Worm (Caenorhabditis elegans): ENCODE results near the gene ZK896.1.
"Not testable (repeated sequence)": the region's sequence is repeated elsewhere in the genome, so short reads cannot be mapped to it uniquely, and the experiment has no call there.

The ZK896.1 gene

DNA sequence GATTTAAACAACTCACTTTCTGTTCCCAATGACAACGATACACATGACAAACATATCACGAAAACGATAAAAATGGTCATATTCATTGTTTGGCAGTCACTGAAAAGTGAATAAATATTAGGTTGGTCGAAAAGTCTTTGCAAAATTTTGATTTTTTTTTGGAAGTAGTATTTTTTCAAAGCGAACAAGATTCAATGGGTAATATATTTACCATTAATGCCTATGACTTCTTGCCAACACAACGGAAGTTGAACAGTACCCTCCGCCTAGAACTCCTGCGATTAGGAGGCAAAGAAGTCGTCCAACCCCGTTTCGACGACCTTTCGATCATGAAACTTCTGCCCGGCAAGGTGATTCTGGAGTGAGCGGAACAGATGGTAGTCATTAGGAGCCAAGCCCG is at the start of gene ZK896.1:
TSS of gene ZK896.1 (minus strand) at position 101 of the 400 bp plus-strand sequence.
- TF ChIP-seq ceh-14 (tag; optimal IDR thresholded peaks at IDR 0.05); C38D4.7 (GFP tag; optimal IDR thresholded peaks at IDR 0.05); nhr-232 (tag; optimal IDR thresholded peaks at IDR 0.05): not testable (repeated sequence)

DNA sequence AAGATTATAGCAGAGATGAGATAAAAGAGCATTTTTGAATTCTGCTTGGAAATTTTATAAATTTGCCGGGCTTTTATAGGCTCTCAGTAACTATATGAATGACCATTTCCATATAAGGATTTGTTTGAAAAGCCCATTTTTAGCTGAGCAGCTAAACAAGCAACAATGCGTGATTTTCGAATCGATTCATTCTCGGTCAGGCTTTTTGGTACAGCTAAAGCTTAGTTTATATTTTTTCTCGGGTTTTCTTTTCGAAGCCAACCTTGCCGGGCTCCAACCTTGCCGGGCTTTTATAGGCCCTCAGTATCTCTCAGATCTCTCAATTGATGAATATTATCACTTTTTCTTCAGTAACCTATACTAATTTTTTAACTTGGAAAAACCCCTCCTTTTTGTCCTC is 49.2 kb upstream of the ZK896.1 start, which contains the start of gene srlf-4:
TSS of gene srlf-4 (minus strand) at position 101 of the 400 bp plus-strand sequence.
- TF ChIP-seq npax-4 (tag; optimal IDR thresholded peaks at IDR 0.05) = no peak
- no peak for TF ChIP-seq F13H6.1 (tag; optimal IDR thresholded peaks at IDR 0.05)
- TF ChIP-seq pax-1 (tag; optimal IDR thresholded peaks at IDR 0.05) = no peak
- TF ChIP-seq Y22D7AL.16 (tag; optimal IDR thresholded peaks at IDR 0.05) = no peak
- no peak for TF ChIP-seq dve-1 (tag; optimal IDR thresholded peaks at IDR 0.05)
- no peak for TF ChIP-seq ztf-16 (tag; optimal IDR thresholded peaks at IDR 0.05)
- TF ChIP-seq lim-6 (tag; optimal IDR thresholded peaks at IDR 0.05) = no peak
- TF ChIP-seq pha-4 (tag; optimal IDR thresholded peaks at IDR 0.05) = no peak
- TF ChIP-seq nhr-11 (tag; optimal IDR thresholded peaks at IDR 0.05) = no peak
- no peak for TF ChIP-seq unc-42 (tag; optimal IDR thresholded peaks at IDR 0.05)

ce11 chrIV:12921027-12921426 is 45.9 kb upstream of the ZK896.1 start, which contains the start of gene C32H11.4:
C32H11.4 (plus strand) TSS chrIV:12921264.
- TF ChIP-seq hlh-13 (GFP tag; optimal IDR thresholded peaks at IDR 0.05) = no peak
- no peak for TF ChIP-seq pat-9 (tag; optimal IDR thresholded peaks at IDR 0.05)
- no peak for TF ChIP-seq eyg-1 (tag; optimal IDR thresholded peaks at IDR 0.05)
- no peak for TF ChIP-seq unc-55 (GFP tag; optimal IDR thresholded peaks at IDR 0.05)
- no peak for TF ChIP-seq T23F11.4 (GFP tag; optimal IDR thresholded peaks at IDR 0.05)
- TF ChIP-seq ttx-3 (tag; optimal IDR thresholded peaks at IDR 0.05) = no peak
- no peak for TF ChIP-seq pax-1 (tag; optimal IDR thresholded peaks at IDR 0.05)
- TF ChIP-seq syd-9 (tag; optimal IDR thresholded peaks at IDR 0.05) = no peak
- no peak for TF ChIP-seq dmd-4 (tag; optimal IDR thresholded peaks at IDR 0.05; ENCODE audit: borderline replicate concordance)
- no peak for TF ChIP-seq npax-4 (tag; optimal IDR thresholded peaks at IDR 0.05)
- TF ChIP-seq nfya-1 (tag; optimal IDR thresholded peaks at IDR 0.05) = no peak
- no peak for TF ChIP-seq zip-5 (tag; optimal IDR thresholded peaks at IDR 0.05)
- no peak for TF ChIP-seq ceh-2 (tag; optimal IDR thresholded peaks at IDR 0.05)
- TF ChIP-seq ref-2 (tag; optimal IDR thresholded peaks at IDR 0.05) = no peak
- no peak for TF ChIP-seq hlh-15 (tag; optimal IDR thresholded peaks at IDR 0.05)

ce11 chrIV:12920553-12920952 is 45.4 kb upstream of the ZK896.1 start:
- TF ChIP-seq eyg-1 (tag; optimal IDR thresholded peaks at IDR 0.05) = no peak
- TF ChIP-seq unc-3 (GFP tag; conservative IDR thresholded peaks at IDR 0.05) = no peak
- TF ChIP-seq unc-3 (tag; optimal IDR thresholded peaks at IDR 0.05) = no peak
- no peak for TF ChIP-seq dve-1 (tag; optimal IDR thresholded peaks at IDR 0.05)
- TF ChIP-seq ref-2 (tag; optimal IDR thresholded peaks at IDR 0.05) = no peak
- no peak for TF ChIP-seq hlh-6 (tag; optimal IDR thresholded peaks at IDR 0.05)
- TF ChIP-seq lin-11 (tag; optimal IDR thresholded peaks at IDR 0.05) = no peak
- TF ChIP-seq ceh-18 (tag; optimal IDR thresholded peaks at IDR 0.05) = no peak
- TF ChIP-seq ceh-19 (GFP tag; optimal IDR thresholded peaks at IDR 0.05) = no peak
- TF ChIP-seq C08G9.2 (tag; optimal IDR thresholded peaks at IDR 0.05) = no peak
- TF ChIP-seq Y22D7AL.16 (tag; optimal IDR thresholded peaks at IDR 0.05) = no peak
- TF ChIP-seq fkh-10 (GFP tag; optimal IDR thresholded peaks at IDR 0.05) = no peak
- no peak for TF ChIP-seq nhr-232 (tag; optimal IDR thresholded peaks at IDR 0.05)
- no peak for TF ChIP-seq fkh-6 (tag; optimal IDR thresholded peaks at IDR 0.05)

- no peak for TF ChIP-seq ceh-45 (GFP tag; IDR thresholded peaks at IDR 0.05)
- TF ChIP-seq Y22D7AL.16 (tag; optimal IDR thresholded peaks at IDR 0.05) = no peak
- no peak for TF ChIP-seq C08G9.2 (tag; optimal IDR thresholded peaks at IDR 0.05)
- TF ChIP-seq ceh-19 (GFP tag; optimal IDR thresholded peaks at IDR 0.05) = no peak
- no peak for TF ChIP-seq che-1 (tag; optimal IDR thresholded peaks at IDR 0.05)
- no peak for TF ChIP-seq fkh-6 (tag; optimal IDR thresholded peaks at IDR 0.05)
- TF ChIP-seq ceh-22 (tag; optimal IDR thresholded peaks at IDR 0.05) = no peak
- TF ChIP-seq pha-4 (tag; optimal IDR thresholded peaks at IDR 0.05) = no peak
- TF ChIP-seq ahr-1 (tag; optimal IDR thresholded peaks at IDR 0.05) = no peak
- TF ChIP-seq lin-11 (tag; optimal IDR thresholded peaks at IDR 0.05) = no peak
- TF ChIP-seq hlh-15 (tag; optimal IDR thresholded peaks at IDR 0.05) = no peak
- TF ChIP-seq syd-9 (tag; optimal IDR thresholded peaks at IDR 0.05) = no peak
- no peak for TF ChIP-seq nhr-232 (tag; optimal IDR thresholded peaks at IDR 0.05)
- no peak for TF ChIP-seq ets-4 (tag; optimal IDR thresholded peaks at IDR 0.05)
- TF ChIP-seq ttx-3 (tag; optimal IDR thresholded peaks at IDR 0.05) = no peak
- no peak for TF ChIP-seq gmeb-2 (tag; optimal IDR thresholded peaks at IDR 0.05)
- no peak for TF ChIP-seq pat-9 (tag; optimal IDR thresholded peaks at IDR 0.05)
- TF ChIP-seq dmd-4 (tag; optimal IDR thresholded peaks at IDR 0.05; ENCODE audit: borderline replicate concordance) = no peak
- TF ChIP-seq unc-55 (GFP tag; optimal IDR thresholded peaks at IDR 0.05) = no peak
Measured at ce11 chrIV:12918256-12918655, 43.1 kb upstream of the ZK896.1 start, which contains the start of gene C32H11.3. C32H11.3 (plus strand) TSS chrIV:12918556.
